Fruit fly (Drosophila melanogaster): ENCODE results near the gene CG10366.

CG10366 gene

dm6 chr2L:19565233-19565898 is 18.7 kb upstream of the CG10366 start, which contains the start of gene CG13077:
CG13077 (plus strand) TSS chr2L:19565863.
- TF ChIP-seq usp (GFP tag; optimal IDR thresholded peaks at IDR 0.05) = no peak
- no peak for TF ChIP-seq CG8478 (optimal IDR thresholded peaks at IDR 0.05)
- TF ChIP-seq EcR (GFP tag; optimal IDR thresholded peaks at IDR 0.05) = no peak
- no peak for TF ChIP-seq pan (optimal IDR thresholded peaks at IDR 0.05)
- TF ChIP-seq Dll (optimal IDR thresholded peaks at IDR 0.05) = no peak
- no peak for TF ChIP-seq psq (optimal IDR thresholded peaks at IDR 0.05)

DNA sequence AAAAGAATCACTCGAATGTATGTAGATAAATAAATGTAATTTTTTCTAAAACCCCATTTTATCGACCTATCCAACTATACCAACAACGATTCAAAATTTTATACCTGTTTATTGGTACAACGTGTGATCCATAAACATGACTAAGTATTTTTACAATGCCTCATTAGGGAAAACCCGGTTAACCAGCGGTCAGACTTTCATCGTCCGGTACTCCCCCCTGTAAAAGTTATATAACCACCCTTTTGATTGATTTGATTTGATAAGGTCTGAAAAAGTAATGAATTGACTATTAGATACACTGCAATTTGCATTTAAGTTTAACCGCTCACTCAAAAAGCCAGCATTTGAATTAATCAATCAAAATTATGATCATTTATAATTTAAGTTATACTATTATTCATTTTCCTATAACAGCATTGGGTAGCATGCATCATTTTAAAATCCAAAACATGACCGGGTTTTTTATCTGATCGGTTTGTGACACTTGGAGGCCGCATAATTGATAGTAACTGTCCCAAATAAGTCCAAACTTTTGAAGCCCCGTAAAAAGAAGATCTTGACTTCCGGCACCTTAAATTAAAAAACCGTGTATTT is 16.6 kb upstream of the CG10366 start:
- TF ChIP-seq usp (GFP tag; optimal IDR thresholded peaks at IDR 0.05) (no peak), CG8478 (optimal IDR thresholded peaks at IDR 0.05) (no peak), psq (optimal IDR thresholded peaks at IDR 0.05) (no peak), pan (optimal IDR thresholded peaks at IDR 0.05) (no peak), EcR (GFP tag; optimal IDR thresholded peaks at IDR 0.05) (no peak), Dll (optimal IDR thresholded peaks at IDR 0.05) (no peak)

DNA sequence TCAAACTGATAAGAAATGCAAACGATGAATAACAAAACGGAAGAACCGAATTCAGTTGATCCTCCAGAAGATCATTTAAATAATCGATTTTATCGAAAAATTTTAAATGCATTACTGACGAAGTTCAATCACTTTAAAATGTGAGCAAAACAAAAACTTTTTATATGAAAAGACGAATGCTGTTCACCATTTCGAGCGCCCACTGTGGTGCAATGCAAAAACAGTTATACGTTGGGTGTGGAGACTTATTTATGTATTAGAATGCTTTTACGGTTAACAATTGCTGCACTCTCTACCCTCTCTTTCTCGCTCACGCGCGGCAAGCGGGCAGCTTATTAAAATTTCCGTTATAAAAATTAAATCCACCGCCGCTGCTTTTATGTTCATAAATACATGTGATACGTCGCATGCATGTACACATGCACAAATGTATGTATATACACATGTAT is 13.2 kb upstream of the CG10366 start:
- no peak for TF ChIP-seq pan (optimal IDR thresholded peaks at IDR 0.05)
- no peak for TF ChIP-seq CG8478 (optimal IDR thresholded peaks at IDR 0.05)
- no peak for TF ChIP-seq Dll (optimal IDR thresholded peaks at IDR 0.05)
- TF ChIP-seq EcR (GFP tag; optimal IDR thresholded peaks at IDR 0.05) = no peak
- TF ChIP-seq psq (optimal IDR thresholded peaks at IDR 0.05) = no peak
- TF ChIP-seq usp (GFP tag; optimal IDR thresholded peaks at IDR 0.05) = no peak

- TF ChIP-seq CG8478 (optimal IDR thresholded peaks at IDR 0.05) = peak; percentile 64
- no peak for TF ChIP-seq Dll (optimal IDR thresholded peaks at IDR 0.05)
- TF ChIP-seq EcR (GFP tag; optimal IDR thresholded peaks at IDR 0.05) = peak; percentile 39 to 84
- no peak for TF ChIP-seq psq (optimal IDR thresholded peaks at IDR 0.05)
- TF ChIP-seq usp (GFP tag; optimal IDR thresholded peaks at IDR 0.05) = no peak
- TF ChIP-seq pan (optimal IDR thresholded peaks at IDR 0.05) = no peak
These were observed 12.2 kb upstream of the CG10366 start for dm6 chr2L:19571574-19572495.

- TF ChIP-seq pan (optimal IDR thresholded peaks at IDR 0.05) (peak; percentile 94), EcR (GFP tag; optimal IDR thresholded peaks at IDR 0.05) (peak in 1 of 2 experiments; percentile 67), Dll (optimal IDR thresholded peaks at IDR 0.05) (peak; percentile 60), psq (optimal IDR thresholded peaks at IDR 0.05) (no peak), usp (GFP tag; optimal IDR thresholded peaks at IDR 0.05) (no peak)
These were observed 11.3 kb upstream of the CG10366 start for dm6 chr2L:19572496-19573317.

DNA sequence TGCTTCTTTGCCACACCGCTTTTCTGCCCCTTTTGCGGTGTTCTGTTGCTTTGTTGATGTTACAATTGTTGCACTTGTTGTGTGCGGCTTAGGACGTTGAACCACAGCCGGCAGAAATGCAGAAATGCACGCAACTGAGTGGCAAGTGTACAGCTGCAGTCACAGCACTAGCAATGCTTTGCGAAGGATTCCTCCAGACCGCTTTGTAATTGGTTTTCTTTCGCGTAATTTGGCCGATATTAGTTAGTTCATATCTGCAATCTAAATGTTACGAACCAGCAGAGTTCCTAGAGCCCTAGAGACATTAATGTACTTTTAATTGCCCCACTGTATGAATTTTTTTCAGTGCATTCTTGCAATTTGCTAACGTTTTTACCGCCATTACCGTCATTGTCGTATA is 9.7 kb upstream of the CG10366 start:
- TF ChIP-seq usp (GFP tag; optimal IDR thresholded peaks at IDR 0.05) (no peak), EcR (GFP tag; optimal IDR thresholded peaks at IDR 0.05) (peak in 1 of 2 experiments; percentile 83), Dll (optimal IDR thresholded peaks at IDR 0.05) (no peak), pan (optimal IDR thresholded peaks at IDR 0.05) (no peak)

dm6 chr2L:19574959-19575625 is 8.9 kb upstream of the CG10366 start:
- TF ChIP-seq Dll (optimal IDR thresholded peaks at IDR 0.05) (no peak), usp (GFP tag; optimal IDR thresholded peaks at IDR 0.05) (no peak), pan (optimal IDR thresholded peaks at IDR 0.05) (no peak), psq (optimal IDR thresholded peaks at IDR 0.05) (no peak), EcR (GFP tag; optimal IDR thresholded peaks at IDR 0.05) (peak in 1 of 2 experiments; percentile 92), CG8478 (optimal IDR thresholded peaks at IDR 0.05) (no peak)

dm6 chr2L:19575626-19576298 is 8.3 kb upstream of the CG10366 start:
- TF ChIP-seq psq (optimal IDR thresholded peaks at IDR 0.05) (no peak), EcR (GFP tag; optimal IDR thresholded peaks at IDR 0.05) (no peak), Dll (optimal IDR thresholded peaks at IDR 0.05) (peak; percentile 72)

dm6 chr2L:19576299-19576971 is 7.6 kb upstream of the CG10366 start:
- TF ChIP-seq CG8478 (optimal IDR thresholded peaks at IDR 0.05) (peak; percentile 76), psq (optimal IDR thresholded peaks at IDR 0.05) (no peak), pan (optimal IDR thresholded peaks at IDR 0.05) (no peak), usp (GFP tag; optimal IDR thresholded peaks at IDR 0.05) (no peak), EcR (GFP tag; optimal IDR thresholded peaks at IDR 0.05) (no peak), Dll (optimal IDR thresholded peaks at IDR 0.05) (no peak)
